Worm (Caenorhabditis elegans): Measurements from ENCODE around the gene prdm-14.

DNA sequence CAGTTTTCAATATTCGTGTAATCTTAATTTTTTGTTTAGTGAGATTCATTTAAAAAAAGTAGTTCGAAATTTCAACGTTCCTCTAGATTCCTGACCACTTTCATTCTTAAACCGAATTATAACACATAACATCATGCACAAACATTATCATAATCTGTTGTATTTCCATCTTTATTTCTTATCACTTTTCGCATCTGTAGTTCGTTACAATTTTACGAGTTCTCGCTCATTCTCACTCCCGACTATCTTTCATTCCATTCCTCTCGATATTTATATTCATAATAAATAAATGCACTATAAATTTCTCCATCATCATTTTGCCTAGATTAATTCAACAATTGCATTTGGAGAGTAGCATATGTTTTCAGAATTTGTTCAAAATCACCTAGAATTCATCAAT, 35.2 kb downstream of the prdm-14 start:
- TF ChIP-seq ama-1 (optimal IDR thresholded peaks at IDR 0.05) (no peak), tbx-11 (GFP tag; IDR thresholded peaks at IDR 0.05) (no peak), B0310.2 (tag; optimal IDR thresholded peaks at IDR 0.05) (no peak), aly-1 (tag; optimal IDR thresholded peaks at IDR 0.05) (no peak), ceh-13 (GFP tag; optimal IDR thresholded peaks at IDR 0.05) (no peak), hmbx-1 (tag; optimal IDR thresholded peaks at IDR 0.05) (no peak)

Data from whole organism, early embryonic.